Worm (Caenorhabditis elegans) whole organism, early embryonic: ENCODE data around the gene R09D1.14.

Experiments used
- F13C5.2 ChIP-seq: sonication (generic microtip); optimal IDR thresholded peaks from 2 replicates; lab custom pipeline; 2017; ENCODE audit warnings: mild to moderate bottlenecking, missing genetic modification characterization, inconsistent platforms, missing compliant biosample characterization
- ama-1 ChIP-seq: fragments of 150-350 bp; optimal IDR thresholded peaks from 2 replicates; lab custom pipeline; 2014
- ceh-36 ChIP-seq: sonication (generic microtip); optimal IDR thresholded peaks from 2 replicates; lab custom pipeline; 2016; ENCODE audit warnings: missing genetic modification characterization, inconsistent platforms, missing compliant biosample characterization
- ets-7 ChIP-seq: sonication (generic microtip); optimal IDR thresholded peaks from 2 replicates; lab custom pipeline; 2016; ENCODE audit warnings: missing genotype, missing genetic modification characterization, missing compliant biosample characterization
- hnd-1 ChIP-seq: sonication (generic microtip); optimal IDR thresholded peaks from 2 replicates; lab custom pipeline; 2016; ENCODE audit warnings: missing genetic modification characterization, missing compliant biosample characterization
- scrt-1 ChIP-seq: fragments of 200-800 bp; sonication (Bioruptor generic); IDR thresholded peaks from 2 replicates; pipeline ENCODE4 v1.3.6; 2022; ENCODE audit warnings: missing genetic modification characterization, missing compliant biosample characterization
- tbx-11 ChIP-seq: fragments of 200-800 bp; sonication (Bioruptor generic); IDR thresholded peaks from 2 replicates; pipeline ENCODE4 v1.3.6; 2022; ENCODE audit warnings: missing genetic modification characterization, missing compliant biosample characterization

DNA sequence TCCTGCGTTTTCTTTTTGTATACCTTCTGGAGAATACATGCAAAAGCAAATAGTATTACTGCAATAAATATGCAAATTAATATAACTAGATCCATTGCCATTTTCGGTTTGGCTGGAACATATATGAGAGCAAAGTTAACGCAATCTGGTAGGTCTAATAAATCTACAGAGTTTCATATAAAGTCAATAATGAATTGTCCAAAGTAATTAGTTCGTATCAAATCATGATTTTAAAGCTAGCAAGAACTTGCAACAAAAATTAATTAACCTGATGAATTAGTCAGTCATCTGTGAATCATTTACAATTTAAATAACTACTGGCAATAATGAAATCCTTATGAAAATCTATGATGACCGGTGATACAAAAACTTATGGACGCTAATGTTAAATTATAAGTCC is 14.0 kb downstream of the R09D1.14 start, which contains the start of gene R09D1.13:
- TF ChIP-seq ets-7 (tag; lab: Kevin White, UChicago) (no peak), ama-1 (lab: Kevin White, UChicago) (no peak), ceh-36 (no peak), hnd-1 (tag; lab: Kevin White, UChicago) (no peak), scrt-1 (no peak), F13C5.2 (no peak), tbx-11 (GFP tag; lab: Robert Waterston, UW) (no peak)
